Fruit fly (Drosophila melanogaster): ENCODE results near the gene CG31668.
A peak's percentile ranks its signal among the peaks of the same experiment; 100 is the strongest.

The CG31668 gene

dm6 chr2L:2202853-2203717 is 2.9 kb downstream of the CG31668 start (continued):
- TF ChIP-seq CG6808 (GFP tag; optimal IDR thresholded peaks at IDR 0.05) (peak; percentile 64), esn (GFP tag; optimal IDR thresholded peaks at IDR 0.05) (peak; percentile 18), Hr38 (GFP tag; optimal IDR thresholded peaks at IDR 0.05) (no peak), CG9139 (GFP tag; optimal IDR thresholded peaks at IDR 0.05) (peak; percentile 57), CG11902 (GFP tag; optimal IDR thresholded peaks at IDR 0.05) (no peak), CG10631 (GFP tag; optimal IDR thresholded peaks at IDR 0.05) (peak; percentile 7), OdsH (GFP tag; optimal IDR thresholded peaks at IDR 0.05) (peak; percentile 25), Ets21C (GFP tag; optimal IDR thresholded peaks at IDR 0.05) (peak; percentile 8), CG6792 (GFP tag; optimal IDR thresholded peaks at IDR 0.05) (peak; percentile 45), fd85E (GFP tag; optimal IDR thresholded peaks at IDR 0.05) (peak; percentile 44), dac (GFP tag; optimal IDR thresholded peaks at IDR 0.05) (peak; percentile 7), Gug (GFP tag; IDR thresholded peaks at IDR 0.05) (peak; percentile 66; the same call in 1 of the 2 replicates), CG6163 (GFP tag; IDR thresholded peaks at IDR 0.05) (peak; percentile 81), CG32006 (GFP tag; optimal IDR thresholded peaks at IDR 0.05) (peak; percentile 59), topi (GFP tag; optimal IDR thresholded peaks at IDR 0.05) (no peak), Smox (GFP tag; optimal IDR thresholded peaks at IDR 0.05) (no peak), CG3919 (GFP tag; optimal IDR thresholded peaks at IDR 0.05) (peak; percentile 32), Eip75B (GFP tag; optimal IDR thresholded peaks at IDR 0.05) (peak; percentile 75), CG11294 (GFP tag; IDR thresholded peaks at IDR 0.05) (peak; percentile 24; the same call in 1 of the 2 replicates), CG31627 (GFP tag; optimal IDR thresholded peaks at IDR 0.05) (no peak), CG1621 (tag; optimal IDR thresholded peaks at IDR 0.05) (peak; percentile 57), CG11762 (GFP tag; optimal IDR thresholded peaks at IDR 0.05; ENCODE audit: insufficient read depth) (peak; percentile 40), pdm3 (GFP tag; optimal IDR thresholded peaks at IDR 0.05) (no peak), Eip93F (GFP tag; optimal IDR thresholded peaks at IDR 0.05) (no peak), CG16779 (tag; optimal IDR thresholded peaks at IDR 0.05) (peak; percentile 39)

DNA sequence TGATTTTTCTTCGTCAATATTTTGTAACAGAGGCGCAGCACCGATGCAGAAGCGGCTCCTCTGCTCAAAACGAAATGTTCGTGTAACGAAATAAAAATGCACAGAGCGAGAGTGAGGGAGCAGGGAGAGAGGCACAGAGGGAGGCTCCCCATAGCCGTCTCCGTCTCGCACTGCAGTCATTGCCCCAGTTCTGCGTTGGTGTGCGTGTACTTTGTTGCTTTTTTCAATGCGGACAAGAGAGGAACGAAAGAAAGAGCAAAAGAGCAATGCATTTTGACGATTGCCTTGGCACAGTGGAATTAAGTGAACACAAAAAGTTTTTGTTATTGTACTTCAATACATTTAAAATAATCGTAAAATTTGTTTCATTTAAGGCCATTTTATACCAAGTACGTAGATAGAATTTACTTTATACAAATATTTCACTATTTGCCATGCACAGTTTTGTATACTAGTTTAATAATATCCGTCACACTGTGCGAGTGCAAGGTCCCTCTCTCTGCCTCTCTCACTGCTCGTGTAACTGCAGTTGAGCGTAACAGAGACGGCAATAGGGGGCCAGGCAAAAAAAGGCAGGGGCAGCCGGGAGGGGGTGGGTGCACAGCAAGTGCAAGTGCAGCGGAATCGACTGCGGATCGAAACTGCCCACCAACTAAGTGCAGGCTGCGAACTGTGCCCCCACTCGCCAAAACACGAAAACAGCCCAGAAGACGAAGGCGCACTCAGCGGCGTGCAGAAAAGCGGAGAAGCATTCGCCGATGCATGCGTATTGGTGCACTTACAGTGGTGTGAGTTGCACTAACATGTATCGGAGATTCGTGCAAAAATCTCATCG is 3.7 kb downstream of the CG31668 start:
- TF ChIP-seq CG6792 (GFP tag; optimal IDR thresholded peaks at IDR 0.05) (peak; percentile 100), CG11762 (GFP tag; optimal IDR thresholded peaks at IDR 0.05; ENCODE audit: insufficient read depth) (peak; percentile 100), dac (GFP tag; optimal IDR thresholded peaks at IDR 0.05) (peak; percentile 99), CG31627 (GFP tag; optimal IDR thresholded peaks at IDR 0.05) (peak; percentile 100), CG8319 (GFP tag; optimal IDR thresholded peaks at IDR 0.05) (peak; percentile 100), CG32006 (GFP tag; optimal IDR thresholded peaks at IDR 0.05) (peak; percentile 100), CG6163 (GFP tag; IDR thresholded peaks at IDR 0.05) (peak; percentile 100), CG1621 (tag; optimal IDR thresholded peaks at IDR 0.05) (peak; percentile 99), CG8632 (GFP tag; optimal IDR thresholded peaks at IDR 0.05) (peak; percentile 100), esn (GFP tag; optimal IDR thresholded peaks at IDR 0.05) (peak; percentile 100), lz (GFP tag; optimal IDR thresholded peaks at IDR 0.05) (peak; percentile 100), dsx (GFP tag; optimal IDR thresholded peaks at IDR 0.05; ENCODE audit: poor library complexity, severe bottlenecking) (peak; percentile 99), CG6276 (GFP tag; optimal IDR thresholded peaks at IDR 0.05) (peak; percentile 100), salr (GFP tag; optimal IDR thresholded peaks at IDR 0.05) (peak; percentile 99 to 100), eg (GFP tag; IDR thresholded peaks at IDR 0.05) (peak; percentile 100), CG8119 (GFP tag; IDR thresholded peaks at IDR 0.05) (peak; percentile 100), CG9139 (GFP tag; optimal IDR thresholded peaks at IDR 0.05) (peak; percentile 100), CG10631 (GFP tag; optimal IDR thresholded peaks at IDR 0.05) (peak; percentile 100), Met (GFP tag; optimal IDR thresholded peaks at IDR 0.05) (peak; percentile 100), fd59A (GFP tag; optimal IDR thresholded peaks at IDR 0.05) (peak; percentile 99), svp (GFP tag) (peak; percentile 100), CG10669 (GFP tag; optimal IDR thresholded peaks at IDR 0.05) (peak; percentile 100), spab (GFP tag; optimal IDR thresholded peaks at IDR 0.05) (peak; percentile 100), CG7368 (GFP tag; optimal IDR thresholded peaks at IDR 0.05) (peak; percentile 100), acj6 (GFP tag; optimal IDR thresholded peaks at IDR 0.05) (peak; percentile 100), ss (GFP tag; optimal IDR thresholded peaks at IDR 0.05) (peak; percentile 100), vri (GFP tag; optimal IDR thresholded peaks at IDR 0.05) (peak; percentile 99), fkh (GFP tag; optimal IDR thresholded peaks at IDR 0.05) (peak; percentile 66), Hr38 (GFP tag; optimal IDR thresholded peaks at IDR 0.05) (peak; percentile 98), Ets21C (GFP tag; optimal IDR thresholded peaks at IDR 0.05) (peak; percentile 100), topi (GFP tag; optimal IDR thresholded peaks at IDR 0.05) (peak; percentile 100), CG3919 (GFP tag; optimal IDR thresholded peaks at IDR 0.05) (peak; percentile 100)
